Fruit fly (Drosophila melanogaster) whole organism, embryonic: ENCODE measurements around the gene CG14104.

Source experiments
- B-H1 ChIP-seq: fragments of 200-800 bp; sonication (Bioruptor generic); IDR thresholded peaks from 3 replicates; pipeline ENCODE4 v1.3.6; 2022; ENCODE audit warnings: missing biosample characterization, missing genetic modification characterization
- BEAF-32 ChIP-seq: fragments of 200-800 bp; sonication (Bioruptor generic); optimal IDR thresholded peaks from 3 replicates; lab custom pipeline; 2017; ENCODE audit warnings: missing biosample characterization, missing genetic modification characterization, mild to moderate bottlenecking, moderate library complexity, missing genetic modification reagents
- BtbVII ChIP-seq: fragments of 200-800 bp; sonication (Bioruptor generic); optimal IDR thresholded peaks from 3 replicates; lab custom pipeline; 2017; ENCODE audit warnings: missing biosample characterization, mild to moderate bottlenecking, missing genetic modification characterization
- CG12071 ChIP-seq: fragments of 200-800 bp; sonication (Bioruptor generic); optimal IDR thresholded peaks from 3 replicates; lab custom pipeline; 2018; ENCODE audit warnings: missing biosample characterization, mild to moderate bottlenecking, missing genetic modification characterization
- CG12236 ChIP-seq: fragments of 200-800 bp; sonication (Bioruptor generic); optimal IDR thresholded peaks from 2 replicates; lab custom pipeline; 2016; ENCODE audit warnings: missing biosample characterization, missing genetic modification characterization
- CG16779 ChIP-seq: fragments of 200-800 bp; sonication (Bioruptor generic); IDR thresholded peaks from 2 replicates; pipeline ENCODE4 v1.3.6; 2022; ENCODE audit warnings: missing biosample characterization, missing genetic modification characterization
- CG16863 ChIP-seq: fragments of 200-800 bp; sonication (Bioruptor generic); optimal IDR thresholded peaks from 3 replicates; lab custom pipeline; 2016; ENCODE audit warnings: missing biosample characterization, missing genetic modification characterization
- CG17568 ChIP-seq: fragments of 200-800 bp; sonication (Bioruptor generic); optimal IDR thresholded peaks from 2 replicates; lab custom pipeline; 2018; ENCODE audit warnings: missing biosample characterization, mild to moderate bottlenecking, missing genetic modification characterization, moderate library complexity
- CG17912 ChIP-seq: fragments of 200-800 bp; sonication (Bioruptor generic); optimal IDR thresholded peaks from 2 replicates; lab custom pipeline; 2018; ENCODE audit warnings: missing biosample characterization, mild to moderate bottlenecking, missing genetic modification characterization
- CG18476 ChIP-seq: fragments of 200-800 bp; sonication (Bioruptor generic); optimal IDR thresholded peaks from 2 replicates; lab custom pipeline; 2016; ENCODE audit warnings: missing biosample characterization, mild to moderate bottlenecking, missing genetic modification characterization
- CG18619 ChIP-seq: fragments of 200-800 bp; sonication (Bioruptor generic); optimal IDR thresholded peaks from 3 replicates; lab custom pipeline; 2017; ENCODE audit warnings: missing biosample characterization, mild to moderate bottlenecking, missing genetic modification characterization
- CG2129 ChIP-seq: fragments of 200-800 bp; sonication (Bioruptor generic); IDR thresholded peaks from 2 replicates; pipeline ENCODE4 v1.3.6; 2022; ENCODE audit warnings: missing biosample characterization, missing genetic modification characterization; ENCODE audit not compliant: partially characterized antibody
- CG30403 ChIP-seq: fragments of 200-800 bp; sonication (Bioruptor generic); optimal IDR thresholded peaks from 3 replicates; lab custom pipeline; 2016; ENCODE audit warnings: missing biosample characterization, missing genetic modification characterization
- CG32772 ChIP-seq: fragments of 200-800 bp; sonication (Bioruptor generic); IDR thresholded peaks from 2 replicates; pipeline ENCODE4 v1.3.6; 2022; ENCODE audit warnings: missing biosample characterization, missing genetic modification characterization
- CG3281 ChIP-seq: fragments of 200-800 bp; sonication (Bioruptor generic); optimal IDR thresholded peaks from 3 replicates; lab custom pipeline; 2017; ENCODE audit warnings: missing biosample characterization, mild to moderate bottlenecking, missing genetic modification characterization
- CG4360 ChIP-seq: fragments of 200-800 bp; sonication (Bioruptor generic); IDR thresholded peaks from 2 replicates; pipeline ENCODE4 v1.3.6; 2022; ENCODE audit warnings: missing biosample characterization, missing genetic modification characterization
- CG4854 ChIP-seq: fragments of 200-800 bp; sonication (Bioruptor generic); optimal IDR thresholded peaks from 2 replicates; lab custom pipeline; 2016; ENCODE audit warnings: missing biosample characterization, missing genetic modification characterization, inconsistent platforms
- CG6272 ChIP-seq: fragments of 200-800 bp; sonication (Bioruptor generic); IDR thresholded peaks from 2 replicates; pipeline ENCODE4 v1.3.6; 2022; ENCODE audit warnings: missing biosample characterization, missing genetic modification characterization
- CTCF ChIP-seq: fragments of 200-800 bp; sonication (Bioruptor generic); optimal IDR thresholded peaks from 2 replicates; lab custom pipeline; 2017; ENCODE audit warnings: missing biosample characterization, mild to moderate bottlenecking, missing genetic modification characterization, moderate library complexity
- Chrac-16 ChIP-seq: fragments of 200-800 bp; sonication (Bioruptor generic); optimal IDR thresholded peaks from 3 replicates; lab custom pipeline; 2016; ENCODE audit warnings: missing biosample characterization, missing genetic modification characterization
- D19B ChIP-seq: fragments of 200-800 bp; sonication (Bioruptor generic); optimal IDR thresholded peaks from 2 replicates; lab custom pipeline; 2017; ENCODE audit warnings: missing biosample characterization, mild to moderate bottlenecking, missing genetic modification characterization
- Doc2 ChIP-seq: fragments of 200-800 bp; sonication (Bioruptor generic); IDR thresholded peaks from 2 replicates; pipeline ENCODE4 v1.3.6; 2022; ENCODE audit warnings: missing biosample characterization, missing genetic modification characterization
- E2f1 ChIP-seq: fragments of 200-800 bp; sonication (Bioruptor generic); IDR thresholded peaks from 2 replicates; pipeline ENCODE4 v1.3.6; 2022; ENCODE audit warnings: missing biosample characterization, missing genetic modification characterization
- ERR ChIP-seq: fragments of 200-800 bp; sonication (Bioruptor generic); optimal IDR thresholded peaks from 2 replicates; lab custom pipeline; 2016; ENCODE audit warnings: missing biosample characterization, missing genetic modification characterization
- Max ChIP-seq: fragments of 200-800 bp; sonication (Bioruptor generic); optimal IDR thresholded peaks from 2 replicates; lab custom pipeline; 2016; ENCODE audit warnings: missing biosample characterization, mild to moderate bottlenecking, missing genetic modification characterization
- NK7.1 ChIP-seq: fragments of 200-800 bp; sonication (Bioruptor generic); optimal IDR thresholded peaks from 3 replicates; lab custom pipeline; 2016; ENCODE audit warnings: missing biosample characterization, missing genetic modification characterization
- Opbp ChIP-seq: fragments of 200-800 bp; sonication (Bioruptor generic); IDR thresholded peaks from 3 replicates; pipeline ENCODE4 v1.3.6; 2022; ENCODE audit warnings: missing biosample characterization, missing genetic modification characterization; ENCODE audit not compliant: partially characterized antibody
- al ChIP-seq: fragments of 200-800 bp; sonication (Bioruptor generic); IDR thresholded peaks from 2 replicates; pipeline ENCODE4 v1.3.6; 2022; ENCODE audit warnings: missing biosample characterization, missing genetic modification characterization
- amos ChIP-seq: fragments of 200-800 bp; sonication (Bioruptor generic); IDR thresholded peaks from 2 replicates; pipeline ENCODE4 v1.3.6; 2022; ENCODE audit warnings: missing biosample characterization, missing genetic modification characterization; ENCODE audit not compliant: partially characterized antibody
- chm ChIP-seq: fragments of 200-800 bp; sonication (Bioruptor generic); IDR thresholded peaks from 2 replicates; pipeline ENCODE4 v1.3.6; 2022; ENCODE audit warnings: missing biosample characterization, missing genetic modification characterization
- crp ChIP-seq, 2 experiments: fragments of 200-800 bp; sonication (Bioruptor generic); optimal IDR thresholded peaks; 2 replicates in 1 of 2; 3 replicates in 1 of 2; lab custom pipeline; 2017; ENCODE audit warnings: missing biosample characterization in 2 of 2, missing genetic modification characterization in 2 of 2, mild to moderate bottlenecking in 1 of 2, moderate library complexity in 1 of 2
- exex ChIP-seq: fragments of 200-800 bp; sonication (Bioruptor generic); optimal IDR thresholded peaks from 4 replicates; lab custom pipeline; 2018; ENCODE audit warnings: missing biosample characterization, mild to moderate bottlenecking, missing genetic modification characterization, moderate library complexity
- fd64A ChIP-seq: fragments of 200-800 bp; sonication (Bioruptor generic); optimal IDR thresholded peaks from 3 replicates; lab custom pipeline; 2018; ENCODE audit warnings: missing biosample characterization, mild to moderate bottlenecking, missing genetic modification characterization
- fu2 ChIP-seq: fragments of 200-800 bp; sonication (Bioruptor generic); optimal IDR thresholded peaks from 2 replicates; lab custom pipeline; 2016; ENCODE audit warnings: missing biosample characterization, missing genetic modification characterization
- gsb-n ChIP-seq: fragments of 200-800 bp; sonication (Bioruptor generic); optimal IDR thresholded peaks from 3 replicates; lab custom pipeline; 2018; ENCODE audit warnings: missing biosample characterization, mild to moderate bottlenecking, missing genetic modification characterization
- gt ChIP-seq: fragments of 200-800 bp; sonication (Bioruptor generic); IDR thresholded peaks from 2 replicates; pipeline ENCODE4 v1.3.6; 2022; ENCODE audit warnings: missing biosample characterization, missing genetic modification characterization
- insv ChIP-seq, 2 experiments: fragments of 200-800 bp; sonication (Bioruptor generic); optimal IDR thresholded peaks; 3 replicates each; lab custom pipeline; 2016 to 2018; ENCODE audit warnings: missing biosample characterization in 2 of 2, missing genetic modification characterization in 2 of 2
- lov ChIP-seq, 2 experiments: fragments of 200-800 bp in 1 of 2; fragments of >200 bp in 1 of 2; sonication (Bioruptor generic) in 1 of 2; IDR thresholded peaks in 1 of 2; optimal IDR thresholded peaks in 1 of 2; 2 replicates in 1 of 2; 3 replicates in 1 of 2; pipeline versions ENCODE4 v1.3.6 to Lab custom; 2017 to 2022; ENCODE audit warnings: missing biosample characterization in 1 of 2, missing genetic modification characterization in 1 of 2
- nmo ChIP-seq: fragments of 200-800 bp; sonication (Bioruptor generic); optimal IDR thresholded peaks from 2 replicates; lab custom pipeline; 2018; ENCODE audit warnings: missing biosample characterization, mild to moderate bottlenecking, missing genetic modification characterization, moderate library complexity
- oc ChIP-seq: fragments of 200-800 bp; sonication (Bioruptor generic); optimal IDR thresholded peaks from 2 replicates; lab custom pipeline; 2018; ENCODE audit warnings: missing biosample characterization, mild to moderate bottlenecking, missing genetic modification characterization, moderate library complexity
- p53 ChIP-seq: fragments of 200-800 bp; sonication (Bioruptor generic); optimal IDR thresholded peaks from 2 replicates; lab custom pipeline; 2016; ENCODE audit warnings: missing biosample characterization, missing genetic modification characterization
- phol ChIP-seq: fragments of 200-800 bp; sonication (Bioruptor generic); optimal IDR thresholded peaks from 3 replicates; lab custom pipeline; 2018; ENCODE audit warnings: missing biosample characterization, mild to moderate bottlenecking, missing genetic modification characterization, moderate library complexity
- pita ChIP-seq: fragments of 200-800 bp; sonication (Bioruptor generic); optimal IDR thresholded peaks from 2 replicates; lab custom pipeline; 2017; ENCODE audit warnings: missing biosample characterization, mild to moderate bottlenecking, missing genetic modification characterization
- psq ChIP-seq: fragments of 200-800 bp; sonication (Bioruptor generic); optimal IDR thresholded peaks from 2 replicates; lab custom pipeline; 2017; ENCODE audit warnings: missing biosample characterization, missing genetic modification characterization
- slbo ChIP-seq: fragments of 200-800 bp; sonication (Bioruptor generic); IDR thresholded peaks from 2 replicates; pipeline ENCODE4 v1.3.6; 2022; ENCODE audit warnings: missing biosample characterization, missing genetic modification characterization
- sqz ChIP-seq: fragments of 200-800 bp; sonication (Bioruptor generic); optimal IDR thresholded peaks from 3 replicates; lab custom pipeline; 2018; ENCODE audit warnings: missing biosample characterization, mild to moderate bottlenecking, missing genetic modification characterization
- ssp ChIP-seq: fragments of 200-800 bp; sonication (Bioruptor generic); IDR thresholded peaks from 2 replicates; pipeline ENCODE4 v1.3.6; 2022; ENCODE audit warnings: missing biosample characterization, missing genetic modification characterization
- toy ChIP-seq: fragments of 200-800 bp; sonication (Bioruptor generic); IDR thresholded peaks from 2 replicates; pipeline ENCODE4 v1.3.6; 2022; ENCODE audit warnings: missing biosample characterization, missing genetic modification characterization
- vnd ChIP-seq: fragments of 200-800 bp; sonication (Bioruptor generic); IDR thresholded peaks from 3 replicates; pipeline ENCODE4 v1.3.6; 2022; ENCODE audit warnings: missing biosample characterization, missing genetic modification characterization; ENCODE audit not compliant: partially characterized antibody

CG14104 gene

DNA sequence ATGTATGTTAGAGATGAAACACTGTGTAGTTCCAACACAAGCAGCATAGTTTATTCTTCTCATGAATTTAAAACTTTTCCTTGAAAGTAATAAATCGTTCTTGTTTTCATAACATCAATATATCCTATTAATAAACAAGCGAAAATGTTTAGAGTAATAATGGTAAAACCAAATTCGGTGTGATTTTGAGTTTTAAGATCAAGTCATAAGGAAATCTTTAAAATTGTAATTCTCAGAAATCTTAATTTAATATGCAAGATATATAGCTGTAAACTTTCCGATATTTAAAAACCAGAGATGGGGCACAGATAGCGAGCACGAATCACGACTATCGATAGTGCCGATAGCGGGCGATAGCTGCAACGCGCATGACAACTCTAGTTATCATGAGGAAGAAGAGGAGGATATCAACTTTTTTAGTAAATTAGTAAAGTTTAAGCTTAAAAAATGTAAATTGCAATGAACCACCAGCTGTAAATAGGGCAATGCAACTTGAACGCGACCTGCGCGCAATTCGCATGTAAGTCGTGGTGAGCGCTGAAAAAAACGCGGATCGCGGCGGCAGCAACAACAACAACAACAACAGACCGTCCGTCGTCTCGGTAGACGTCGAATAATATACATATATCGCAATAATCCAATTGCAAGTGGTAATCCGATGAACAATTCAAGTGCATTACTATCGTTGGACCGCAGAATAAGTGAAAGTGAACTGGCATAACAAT lies 11.0 kb upstream of the CG14104 start, which contains the start of the genes Fibp and Deaf1 (continued):
- peak; percentile 88 for TF ChIP-seq fu2 (GFP tag; lab: Kevin White, UChicago)
- TF ChIP-seq lov (optimal IDR thresholded peaks at IDR 0.05; lab: Kevin White, UChicago), result no peak
- 0 out of 3 replicates have a peak, but pooled peaks have one; percentile 22 for TF ChIP-seq lov (GFP tag; IDR thresholded peaks at IDR 0.05; lab: Robert Waterston, UW)
- peak; percentile 100 for TF ChIP-seq BEAF-32 (GFP tag; lab: Kevin White, UChicago)
- TF ChIP-seq pita, result no peak
- TF ChIP-seq gsb-n (tag; lab: Kevin White, UChicago), result no peak
- TF ChIP-seq CG3281, result peak; percentile 67
- peak; percentile 89 for TF ChIP-seq nmo (GFP tag; lab: Kevin White, UChicago)
- peak; percentile 85 for TF ChIP-seq phol (tag; lab: Kevin White, UChicago)
- peak; percentile 43; the same call in 1 of the 2 replicates for TF ChIP-seq CG32772 (GFP tag; lab: Robert Waterston, UW)
- peak; percentile 98 for TF ChIP-seq Opbp (GFP tag; lab: Robert Waterston, UW)
- 0 out of 2 replicates have a peak, but pooled peaks have one; percentile 49 for TF ChIP-seq E2f1
- no peak for TF ChIP-seq Doc2 (GFP tag; lab: Robert Waterston, UW)
- no peak for TF ChIP-seq gt (GFP tag; lab: Robert Waterston, UW)
- TF ChIP-seq toy, result no peak
- no peak for TF ChIP-seq CG17912 (GFP tag; lab: Kevin White, UChicago)
- TF ChIP-seq slbo, result peak; percentile 87
- no peak for TF ChIP-seq sqz (GFP tag; lab: Kevin White, UChicago)
- TF ChIP-seq CG16779 (GFP tag; lab: Robert Waterston, UW), result no peak
- TF ChIP-seq NK7.1 (GFP tag; lab: Kevin White, UChicago), result peak; percentile 57
- TF ChIP-seq CG17568 (GFP tag; lab: Kevin White, UChicago), result no peak
- peak in 1 of 2 experiments; percentile 43 for TF ChIP-seq crp (GFP tag; optimal IDR thresholded peaks at IDR 0.05; lab: Kevin White, UChicago)
- TF ChIP-seq CTCF, result no peak
- peak; percentile 84 for TF ChIP-seq CG6272 (GFP tag; lab: Robert Waterston, UW)
- peak; percentile 57 for TF ChIP-seq Max (GFP tag; lab: Kevin White, UChicago)
- peak; percentile 89 for TF ChIP-seq CG2129 (GFP tag; lab: Robert Waterston, UW)
- TF ChIP-seq BtbVII (GFP tag; lab: Kevin White, UChicago), result peak; percentile 34
- peak; percentile 99 for TF ChIP-seq amos (GFP tag; lab: Robert Waterston, UW)
- no peak for TF ChIP-seq CG12071 (GFP tag; lab: Kevin White, UChicago)
- TF ChIP-seq CG30403, result peak; percentile 92
- no peak; the same call in 1 of the 3 replicates for TF ChIP-seq B-H1 (GFP tag; lab: Robert Waterston, UW)
- peak; percentile 73 for TF ChIP-seq ERR (GFP tag; lab: Kevin White, UChicago)
- peak; percentile 84 for TF ChIP-seq Chrac-16 (GFP tag; lab: Kevin White, UChicago)
- peak; percentile 42 for TF ChIP-seq exex (tag; lab: Kevin White, UChicago)
- peak; percentile 47 for TF ChIP-seq D19B
- TF ChIP-seq psq (GFP tag; lab: Kevin White, UChicago), result peak; percentile 39
- peak; percentile 99 for TF ChIP-seq vnd (GFP tag; lab: Robert Waterston, UW)
- no peak for TF ChIP-seq oc (tag; lab: Kevin White, UChicago)
- peak; percentile 61 for TF ChIP-seq CG18619 (GFP tag; lab: Kevin White, UChicago)
- peak; percentile 64 for TF ChIP-seq CG16863 (GFP tag; lab: Kevin White, UChicago)
- peak; percentile 71 for TF ChIP-seq al
- TF ChIP-seq CG4360 (GFP tag; lab: Robert Waterston, UW), result peak; percentile 96
- peak; percentile 50 for TF ChIP-seq p53 (GFP tag; lab: Kevin White, UChicago)
- TF ChIP-seq CG4854 (GFP tag; lab: Kevin White, UChicago), result peak; percentile 64
- no peak for TF ChIP-seq chm (GFP tag; lab: Robert Waterston, UW)
- peak; percentile 45 to 95 for TF ChIP-seq insv (GFP tag; optimal IDR thresholded peaks at IDR 0.05; lab: Kevin White, UChicago)
- no peak for TF ChIP-seq fd64A (GFP tag; lab: Kevin White, UChicago)
- TF ChIP-seq CG18476, result peak; percentile 73
- TF ChIP-seq ssp (GFP tag; lab: Robert Waterston, UW), result peak; percentile 62
- peak; percentile 43 for TF ChIP-seq CG12236
